Fruit fly (Drosophila melanogaster) whole organism, embryonic: ENCODE data around the gene CG12420.
A peak's percentile ranks its signal among the peaks of the same experiment; 100 is the strongest.

Source experiments
- Antp ChIP-seq: fragments of 200-800 bp; sonication (Bioruptor generic); optimal IDR thresholded peaks from 3 replicates; lab custom pipeline; 2016; ENCODE audit warnings: missing biosample characterization, missing genetic modification characterization
- CG10147 ChIP-seq: fragments of 200-800 bp; sonication (Bioruptor generic); optimal IDR thresholded peaks from 2 replicates; lab custom pipeline; 2019; ENCODE audit warnings: missing biosample characterization, mild to moderate bottlenecking, missing genetic modification characterization, moderate library complexity
- CG10267 ChIP-seq: fragments of 200-800 bp; sonication (Bioruptor generic); optimal IDR thresholded peaks from 2 replicates; lab custom pipeline; 2018; ENCODE audit warnings: missing biosample characterization, mild to moderate bottlenecking, missing genetic modification characterization, moderate library complexity
- CG10565 ChIP-seq: fragments of 200-800 bp; sonication (Bioruptor generic); optimal IDR thresholded peaks from 3 replicates; lab custom pipeline; 2016; ENCODE audit warnings: missing biosample characterization, mild to moderate bottlenecking, missing genetic modification characterization
- CG10959 ChIP-seq: fragments of 200-800 bp; sonication (Bioruptor generic); IDR thresholded peaks from 2 replicates; pipeline ENCODE4 v1.3.6; 2022; ENCODE audit warnings: missing biosample characterization, missing genetic modification characterization
- CG12299 ChIP-seq: fragments of 200-800 bp; sonication (Bioruptor generic); optimal IDR thresholded peaks from 2 replicates; lab custom pipeline; 2018; ENCODE audit warnings: missing biosample characterization, mild to moderate bottlenecking, missing genetic modification characterization
- CG13296 ChIP-seq: fragments of 200-800 bp; sonication (Bioruptor generic); optimal IDR thresholded peaks from 3 replicates; lab custom pipeline; 2018; ENCODE audit warnings: missing biosample characterization, mild to moderate bottlenecking, missing genetic modification characterization
- CG14441 ChIP-seq: fragments of 200-800 bp; sonication (Bioruptor generic); IDR thresholded peaks from 2 replicates; pipeline ENCODE4 v1.3.6; 2022; ENCODE audit warnings: missing biosample characterization, missing genetic modification characterization
- CG1602 ChIP-seq: fragments of 200-800 bp; sonication (Bioruptor generic); optimal IDR thresholded peaks from 3 replicates; lab custom pipeline; 2016; ENCODE audit warnings: missing biosample characterization, missing genetic modification characterization
- CG17328 ChIP-seq: fragments of 200-800 bp; sonication (Bioruptor generic); IDR thresholded peaks from 2 replicates; pipeline ENCODE4 v1.3.6; 2022; ENCODE audit warnings: missing biosample characterization, missing genetic modification characterization
- CG18011 ChIP-seq: fragments of 200-800 bp; sonication (Bioruptor generic); optimal IDR thresholded peaks from 2 replicates; lab custom pipeline; 2017; ENCODE audit warnings: missing biosample characterization, missing genetic modification characterization, mild to moderate bottlenecking, moderate library complexity, missing genotype
- CG2120 ChIP-seq: fragments of 200-800 bp; sonication (Bioruptor generic); optimal IDR thresholded peaks from 3 replicates; lab custom pipeline; 2016; ENCODE audit warnings: missing biosample characterization, missing genetic modification characterization
- CG32772 ChIP-seq: fragments of 200-800 bp; sonication (Bioruptor generic); IDR thresholded peaks from 2 replicates; pipeline ENCODE4 v1.3.6; 2022; ENCODE audit warnings: missing biosample characterization, missing genetic modification characterization
- CG33557 ChIP-seq: fragments of 200-800 bp; sonication (Bioruptor generic); optimal IDR thresholded peaks from 2 replicates; lab custom pipeline; 2019; ENCODE audit warnings: missing biosample characterization, mild to moderate bottlenecking, missing genetic modification characterization, moderate library complexity
- CG4424 ChIP-seq: fragments of 200-800 bp; sonication (Bioruptor generic); optimal IDR thresholded peaks from 3 replicates; lab custom pipeline; 2016; ENCODE audit warnings: missing biosample characterization, missing genetic modification characterization
- CG4707 ChIP-seq: fragments of 200-800 bp; sonication (Bioruptor generic); optimal IDR thresholded peaks from 2 replicates; lab custom pipeline; 2018; ENCODE audit warnings: missing biosample characterization, mild to moderate bottlenecking, missing genetic modification characterization, moderate library complexity
- CG4730 ChIP-seq: fragments of 200-800 bp; sonication (Bioruptor generic); IDR thresholded peaks from 2 replicates; pipeline ENCODE4 v1.3.6; 2022; ENCODE audit warnings: missing biosample characterization, missing genetic modification characterization
- CG6272 ChIP-seq: fragments of 200-800 bp; sonication (Bioruptor generic); IDR thresholded peaks from 2 replicates; pipeline ENCODE4 v1.3.6; 2022; ENCODE audit warnings: missing biosample characterization, missing genetic modification characterization
- CG6813 ChIP-seq: fragments of 200-800 bp; sonication (Bioruptor generic); optimal IDR thresholded peaks from 2 replicates; lab custom pipeline; 2017; ENCODE audit warnings: missing biosample characterization, missing genetic modification characterization, mild to moderate bottlenecking, moderate library complexity, missing genetic modification reagents
- CG7745 ChIP-seq: fragments of 200-800 bp; sonication (Bioruptor generic); optimal IDR thresholded peaks from 2 replicates; lab custom pipeline; 2018; ENCODE audit warnings: missing biosample characterization, mild to moderate bottlenecking, missing genetic modification characterization, moderate library complexity
- CrebB ChIP-seq: fragments of 200-800 bp; sonication (Bioruptor generic); optimal IDR thresholded peaks from 3 replicates; lab custom pipeline; 2018; ENCODE audit warnings: missing biosample characterization, mild to moderate bottlenecking, missing genetic modification characterization
- Drgx ChIP-seq: fragments of 200-800 bp; sonication (Bioruptor generic); IDR thresholded peaks from 2 replicates; pipeline ENCODE4 v1.3.6; 2022; ENCODE audit warnings: missing biosample characterization, missing genetic modification characterization
- GATAe ChIP-seq: fragments of 200-800 bp; sonication (Bioruptor generic); conservative IDR thresholded peaks from 2 replicates; pipeline ENCODE4 v1.3.6; 2022; ENCODE audit warnings: missing biosample characterization, missing genetic modification characterization
- Gsc ChIP-seq: fragments of 200-800 bp; sonication (Bioruptor generic); IDR thresholded peaks from 2 replicates; pipeline ENCODE4 v1.3.6; 2022; ENCODE audit warnings: missing biosample characterization, missing genetic modification characterization
- Hmx ChIP-seq: fragments of 200-800 bp; sonication (Bioruptor generic); optimal IDR thresholded peaks from 2 replicates; lab custom pipeline; 2016; ENCODE audit warnings: missing biosample characterization, missing genetic modification characterization
- Lhr ChIP-seq: fragments of 200-800 bp; sonication (Bioruptor generic); optimal IDR thresholded peaks from 3 replicates; lab custom pipeline; 2017; ENCODE audit warnings: mild to moderate bottlenecking, missing biosample characterization, missing genetic modification reagents, missing genetic modification characterization
- Meics ChIP-seq: fragments of 200-800 bp; sonication (Bioruptor generic); optimal IDR thresholded peaks from 2 replicates; lab custom pipeline; 2017; ENCODE audit warnings: missing biosample characterization, mild to moderate bottlenecking, missing genetic modification characterization
- NC2β ChIP-seq: fragments of 200-800 bp; sonication (Bioruptor generic); optimal IDR thresholded peaks from 2 replicates; lab custom pipeline; 2016; ENCODE audit warnings: missing biosample characterization, missing genetic modification characterization
- Optix ChIP-seq: fragments of 200-800 bp; sonication (Bioruptor generic); IDR thresholded peaks from 3 replicates; pipeline ENCODE4 v1.3.6; 2022; ENCODE audit warnings: missing biosample characterization, missing genetic modification characterization
- Ptx1 ChIP-seq: fragments of 200-800 bp; sonication (Bioruptor generic); IDR thresholded peaks from 2 replicates; pipeline ENCODE4 v1.3.6; 2022; ENCODE audit warnings: missing biosample characterization, missing genetic modification characterization
- Sin3A ChIP-seq: fragments of >200 bp; optimal IDR thresholded peaks from 2 replicates; lab custom pipeline; 2018
- TFAM ChIP-seq: fragments of 200-800 bp; sonication (Bioruptor generic); optimal IDR thresholded peaks from 2 replicates; lab custom pipeline; 2017; ENCODE audit warnings: missing biosample characterization, missing genetic modification characterization, inconsistent platforms
- YL-1 ChIP-seq: fragments of 200-800 bp; sonication (Bioruptor generic); optimal IDR thresholded peaks from 3 replicates; lab custom pipeline; 2017; ENCODE audit warnings: missing biosample characterization, mild to moderate bottlenecking, missing genetic modification characterization
- ash1 ChIP-seq: fragments of 200-800 bp; sonication (Bioruptor generic); optimal IDR thresholded peaks from 2 replicates; lab custom pipeline; 2018; ENCODE audit warnings: missing biosample characterization, mild to moderate bottlenecking, missing genetic modification characterization
- chinmo ChIP-seq: fragments of 200-800 bp; sonication (Bioruptor generic); IDR thresholded peaks from 4 replicates; pipeline ENCODE4 v1.3.6; 2022; ENCODE audit warnings: missing biosample characterization, missing genetic modification characterization; ENCODE audit not compliant: partially characterized antibody
- chn ChIP-seq: fragments of 200-800 bp; sonication (Bioruptor generic); optimal IDR thresholded peaks from 2 replicates; lab custom pipeline; 2016; ENCODE audit warnings: missing biosample characterization, missing genetic modification characterization
- dpn ChIP-seq, 2 experiments: fragments of 200-800 bp; sonication (Bioruptor generic); optimal IDR thresholded peaks; 3 replicates each; lab custom pipeline; 2016; ENCODE audit warnings: missing biosample characterization in 2 of 2, missing genetic modification characterization in 2 of 2
- ems ChIP-seq: fragments of 200-800 bp; sonication (Bioruptor generic); optimal IDR thresholded peaks from 3 replicates; lab custom pipeline; 2016; ENCODE audit warnings: missing biosample characterization, missing genetic modification characterization
- fd64A ChIP-seq: fragments of 200-800 bp; sonication (Bioruptor generic); optimal IDR thresholded peaks from 3 replicates; lab custom pipeline; 2018; ENCODE audit warnings: missing biosample characterization, mild to moderate bottlenecking, missing genetic modification characterization
- grau ChIP-seq: fragments of 200-800 bp; optimal IDR thresholded peaks from 3 replicates; lab custom pipeline; 2019; ENCODE audit warnings: missing biosample characterization, mild to moderate bottlenecking, missing genetic modification characterization, moderate library complexity
- her ChIP-seq: fragments of 200-800 bp; sonication (Bioruptor generic); optimal IDR thresholded peaks from 2 replicates; lab custom pipeline; 2016; ENCODE audit warnings: missing biosample characterization, missing genetic modification characterization
- lola ChIP-seq, 3 experiments: fragments of >200 bp in 2 of 3; fragments of 200-800 bp in 1 of 3; sonication (Bioruptor generic) in 1 of 3; optimal IDR thresholded peaks; 2 replicates each; lab custom pipeline; 2017 to 2019; ENCODE audit warnings: missing biosample characterization in 3 of 3, missing genetic modification characterization in 3 of 3, mild to moderate bottlenecking in 1 of 3, moderate library complexity in 1 of 3
- odd ChIP-seq: fragments of 200-800 bp; sonication (Bioruptor generic); optimal IDR thresholded peaks from 2 replicates; lab custom pipeline; 2017; ENCODE audit warnings: missing biosample characterization, mild to moderate bottlenecking, missing genetic modification characterization
- org-1 ChIP-seq: fragments of 200-800 bp; sonication (Bioruptor generic); optimal IDR thresholded peaks from 2 replicates; lab custom pipeline; 2017; ENCODE audit warnings: missing biosample characterization, missing genetic modification characterization
- pzg ChIP-seq: fragments of 200-800 bp; sonication (Bioruptor generic); optimal IDR thresholded peaks from 3 replicates; lab custom pipeline; 2018; ENCODE audit warnings: missing biosample characterization, mild to moderate bottlenecking, missing genetic modification characterization, moderate library complexity
- sens ChIP-seq: fragments of 200-800 bp; sonication (Bioruptor generic); peaks from one replicate; lab custom pipeline; 2016; ENCODE audit warnings: missing biosample characterization, missing genetic modification characterization
- sim ChIP-seq: fragments of 200-800 bp; sonication (Bioruptor generic); IDR thresholded peaks from 2 replicates; pipeline ENCODE4 v1.3.6; 2022; ENCODE audit warnings: missing biosample characterization, missing genetic modification characterization
- sob ChIP-seq: fragments of 200-800 bp; sonication (Bioruptor generic); IDR thresholded peaks from 2 replicates; pipeline ENCODE4 v1.3.6; 2022; ENCODE audit warnings: missing biosample characterization, missing genetic modification characterization
- stwl ChIP-seq: fragments of 200-800 bp; sonication (Bioruptor generic); optimal IDR thresholded peaks from 3 replicates; lab custom pipeline; 2018; ENCODE audit warnings: missing biosample characterization, mild to moderate bottlenecking, missing genetic modification characterization, moderate library complexity
- tgo ChIP-seq: fragments of 200-800 bp; sonication (Bioruptor generic); IDR thresholded peaks from 3 replicates; pipeline ENCODE4 v1.3.6; 2022; ENCODE audit warnings: missing biosample characterization, missing genetic modification characterization
- tna ChIP-seq: fragments of 200-800 bp; sonication (Bioruptor generic); IDR thresholded peaks from 2 replicates; pipeline ENCODE4 v1.3.6; 2022; ENCODE audit warnings: missing biosample characterization, missing genetic modification characterization; ENCODE audit not compliant: partially characterized antibody
- usp ChIP-seq: fragments of >200 bp; optimal IDR thresholded peaks from 2 replicates; lab custom pipeline; 2017; ENCODE audit warnings: missing biosample characterization, missing genetic modification characterization
- vvl ChIP-seq: fragments of 200-800 bp; sonication (Bioruptor generic); IDR thresholded peaks from 2 replicates; pipeline ENCODE4 v1.3.6; 2022; ENCODE audit warnings: missing biosample characterization, missing genetic modification characterization

The CG12420 gene

dm6 chr3R:10272695-10273094 is 50.2 kb downstream of the CG12420 start (continued):
- TF ChIP-seq her (no peak), Sin3A (lab: Kevin White, UChicago) (no peak), org-1 (GFP tag; lab: Kevin White, UChicago) (no peak), tgo (GFP tag; lab: Robert Waterston, UW) (no peak; the same call in 2 of the 3 replicates), sens (GFP tag; lab: Kevin White, UChicago) (peak; percentile 84), ems (no peak), CG12299 (no peak), Gsc (no peak), CG10147 (no peak), CG1602 (GFP tag; lab: Kevin White, UChicago) (no peak), pzg (GFP tag; lab: Kevin White, UChicago) (no peak), GATAe (GFP tag; lab: Robert Waterston, UW) (no peak), Drgx (GFP tag; lab: Robert Waterston, UW) (peak; percentile 76), CrebB (tag; lab: Kevin White, UChicago) (no peak), tna (GFP tag; lab: Robert Waterston, UW) (no peak), YL-1 (GFP tag; lab: Kevin White, UChicago) (no peak), CG4707 (GFP tag; lab: Kevin White, UChicago) (no peak), chn (GFP tag; lab: Kevin White, UChicago) (no peak), Hmx (GFP tag; lab: Kevin White, UChicago) (no peak), lola (GFP tag; optimal IDR thresholded peaks at IDR 0.05; lab: Kevin White, UChicago) (no peak), CG10565 (GFP tag; lab: Kevin White, UChicago) (no peak), CG2120 (GFP tag; lab: Kevin White, UChicago) (no peak), Meics (no peak), Lhr (no peak), CG18011 (GFP tag; lab: Kevin White, UChicago) (no peak), fd64A (no peak), CG32772 (no peak), NC2β (GFP tag; lab: Kevin White, UChicago) (no peak), sob (GFP tag; lab: Robert Waterston, UW) (no peak), CG4424 (GFP tag; lab: Kevin White, UChicago) (no peak), CG10959 (GFP tag; lab: Robert Waterston, UW) (no peak), CG6272 (GFP tag; lab: Robert Waterston, UW) (no peak), TFAM (no peak), CG17328 (GFP tag; lab: Robert Waterston, UW) (no peak), dpn (GFP tag; optimal IDR thresholded peaks at IDR 0.05; lab: Kevin White, UChicago) (no peak), CG33557 (GFP tag; lab: Kevin White, UChicago) (no peak), vvl (peak; percentile 45; the same call in 1 of the 2 replicates), odd (GFP tag; lab: Kevin White, UChicago) (no peak), chinmo (GFP tag; lab: Robert Waterston, UW) (no peak), CG7745 (tag; lab: Kevin White, UChicago) (no peak), Antp (GFP tag; lab: Kevin White, UChicago) (no peak), CG14441 (GFP tag; lab: Robert Waterston, UW) (peak; percentile 13; the same call in 1 of the 2 replicates), usp (GFP tag; lab: Kevin White, UChicago) (no peak), grau (tag; lab: Kevin White, UChicago) (peak; percentile 25), CG6813 (GFP tag; lab: Kevin White, UChicago) (no peak), Optix (no peak), ash1 (GFP tag; lab: Kevin White, UChicago) (no peak), stwl (tag; lab: Kevin White, UChicago) (no peak), Ptx1 (GFP tag; lab: Robert Waterston, UW) (peak; percentile 45; the same call in 1 of the 2 replicates), CG13296 (GFP tag; lab: Kevin White, UChicago) (no peak), CG4730 (no peak), CG10267 (tag; lab: Kevin White, UChicago) (no peak), sim (GFP tag; lab: Robert Waterston, UW) (no peak)
